Worm (Caenorhabditis elegans) whole organism, early embryonic: ENCODE measurements around the gene rab-39.

Source experiments
- B0310.2 ChIP-seq: sonication (generic microtip); optimal IDR thresholded peaks from 2 replicates; lab custom pipeline; 2016; ENCODE audit warnings: mild to moderate bottlenecking, missing genetic modification characterization, missing compliant biosample characterization
- F13C5.2 ChIP-seq: sonication (generic microtip); optimal IDR thresholded peaks from 2 replicates; lab custom pipeline; 2017; ENCODE audit warnings: mild to moderate bottlenecking, missing genetic modification characterization, inconsistent platforms, missing compliant biosample characterization
- aly-1 ChIP-seq: sonication (generic microtip); optimal IDR thresholded peaks from 2 replicates; lab custom pipeline; 2016; ENCODE audit warnings: missing genetic modification characterization, missing compliant biosample characterization
- ama-1 ChIP-seq: fragments of 150-350 bp; optimal IDR thresholded peaks from 2 replicates; lab custom pipeline; 2014
- ceh-13 ChIP-seq: fragments of 200-800 bp; sonication (Bioruptor generic); optimal IDR thresholded peaks from 2 replicates; lab custom pipeline; 2018; ENCODE audit warnings: mild to moderate bottlenecking, missing genetic modification characterization, missing compliant biosample characterization
- ceh-36 ChIP-seq: sonication (generic microtip); optimal IDR thresholded peaks from 2 replicates; lab custom pipeline; 2016; ENCODE audit warnings: missing genetic modification characterization, inconsistent platforms, missing compliant biosample characterization
- ets-7 ChIP-seq: sonication (generic microtip); optimal IDR thresholded peaks from 2 replicates; lab custom pipeline; 2016; ENCODE audit warnings: missing genotype, missing genetic modification characterization, missing compliant biosample characterization
- flt-1 ChIP-seq: fragments of 200-800 bp; sonication (Bioruptor generic); IDR thresholded peaks from 2 replicates; pipeline ENCODE4 v1.3.6; 2022; ENCODE audit warnings: missing genetic modification characterization, missing compliant biosample characterization
- hmbx-1 ChIP-seq: sonication (generic microtip); optimal IDR thresholded peaks from 2 replicates; lab custom pipeline; 2016; ENCODE audit warnings: mild to moderate bottlenecking, missing genetic modification characterization, missing compliant biosample characterization
- hmg-4 ChIP-seq: fragments of 200-800 bp; sonication (Bioruptor generic); optimal IDR thresholded peaks from 2 replicates; lab custom pipeline; 2018; ENCODE audit warnings: mild to moderate bottlenecking, missing genetic modification characterization, missing compliant biosample characterization
- hnd-1 ChIP-seq: sonication (generic microtip); optimal IDR thresholded peaks from 2 replicates; lab custom pipeline; 2016; ENCODE audit warnings: missing genetic modification characterization, missing compliant biosample characterization
- pes-1 ChIP-seq: fragments of 200-800 bp; sonication (Bioruptor generic); IDR thresholded peaks from 2 replicates; pipeline ENCODE4 v1.3.6; 2022; ENCODE audit warnings: missing genetic modification reagents, missing genetic modification characterization, missing compliant biosample characterization
- scrt-1 ChIP-seq: fragments of 200-800 bp; sonication (Bioruptor generic); IDR thresholded peaks from 2 replicates; pipeline ENCODE4 v1.3.6; 2022; ENCODE audit warnings: missing genetic modification characterization, missing compliant biosample characterization
- sea-1 ChIP-seq: fragments of 200-800 bp; sonication (Bioruptor generic); conservative IDR thresholded peaks from 2 replicates; pipeline ENCODE4 v1.3.6; 2022; ENCODE audit warnings: missing genetic modification characterization, missing compliant biosample characterization
- tbx-11 ChIP-seq: fragments of 200-800 bp; sonication (Bioruptor generic); IDR thresholded peaks from 2 replicates; pipeline ENCODE4 v1.3.6; 2022; ENCODE audit warnings: missing genetic modification characterization, missing compliant biosample characterization
- tbx-37 ChIP-seq: fragments of 200-800 bp; sonication (Bioruptor generic); conservative IDR thresholded peaks from 2 replicates; pipeline ENCODE4 v1.3.6; 2022; ENCODE audit warnings: missing genetic modification reagents, missing genetic modification characterization, missing compliant biosample characterization
- tra-4 ChIP-seq: sonication (generic microtip); optimal IDR thresholded peaks from 2 replicates; lab custom pipeline; 2017; ENCODE audit warnings: missing genetic modification characterization, missing compliant biosample characterization

Gene rab-39

ce11 chrII:9345116-9345515 is 22.4 kb upstream of the rab-39 start:
- TF ChIP-seq ama-1 (lab: Kevin White, UChicago) (no peak), tbx-11 (GFP tag; lab: Robert Waterston, UW) (no peak), tra-4 (tag; lab: Kevin White, UChicago) (no peak), hnd-1 (no peak), flt-1 (GFP tag; lab: Robert Waterston, UW) (no peak), B0310.2 (tag; lab: Kevin White, UChicago) (no peak)

ce11 chrII:9343955-9344354 is 21.2 kb upstream of the rab-39 start:
- TF ChIP-seq flt-1 (GFP tag; lab: Robert Waterston, UW) = no peak
- no peak for TF ChIP-seq B0310.2 (tag; lab: Kevin White, UChicago)
- TF ChIP-seq hmbx-1 (tag; lab: Kevin White, UChicago) = no peak
- no peak for TF ChIP-seq sea-1 (GFP tag; lab: Robert Waterston, UW)
- no peak for TF ChIP-seq hmg-4 (GFP tag; lab: Kevin White, UChicago)
- no peak for TF ChIP-seq ceh-13
- TF ChIP-seq ets-7 (tag; lab: Kevin White, UChicago) = no peak
- no peak for TF ChIP-seq ama-1 (lab: Kevin White, UChicago)
- no peak for TF ChIP-seq hnd-1
- no peak for TF ChIP-seq ceh-36 (tag; lab: Kevin White, UChicago)
- no peak for TF ChIP-seq pes-1 (GFP tag; lab: Robert Waterston, UW)
- no peak for TF ChIP-seq tbx-11 (GFP tag; lab: Robert Waterston, UW)
- no peak for TF ChIP-seq tbx-37 (GFP tag; lab: Robert Waterston, UW)
- no peak for TF ChIP-seq aly-1 (tag; lab: Kevin White, UChicago)
- TF ChIP-seq tra-4 (tag; lab: Kevin White, UChicago) = no peak

ce11 chrII:9338859-9339258 is 16.1 kb upstream of the rab-39 start, which contains the start of gene ttll-12:
TSS of gene ttll-12 (plus strand) at chrII:9338997.
- TF ChIP-seq hmbx-1 (tag; lab: Kevin White, UChicago) = no peak
- no peak for TF ChIP-seq B0310.2 (tag; lab: Kevin White, UChicago)
- TF ChIP-seq tbx-11 (GFP tag; lab: Robert Waterston, UW) = no peak
- TF ChIP-seq aly-1 (tag; lab: Kevin White, UChicago) = no peak
- no peak for TF ChIP-seq flt-1 (GFP tag; lab: Robert Waterston, UW)
- no peak for TF ChIP-seq ets-7 (tag; lab: Kevin White, UChicago)

- no peak for TF ChIP-seq aly-1 (tag; lab: Kevin White, UChicago)
- TF ChIP-seq ceh-13 = no peak
- TF ChIP-seq F13C5.2 (tag; lab: Kevin White, UChicago) = no peak
- no peak for TF ChIP-seq scrt-1 (GFP tag; lab: Robert Waterston, UW)
- no peak for TF ChIP-seq tbx-37 (GFP tag; lab: Robert Waterston, UW)
- TF ChIP-seq tbx-11 (GFP tag; lab: Robert Waterston, UW) = no peak
- TF ChIP-seq flt-1 (GFP tag; lab: Robert Waterston, UW) = no peak
- no peak for TF ChIP-seq hnd-1
- no peak for TF ChIP-seq hmbx-1 (tag; lab: Kevin White, UChicago)
- TF ChIP-seq ama-1 (lab: Kevin White, UChicago) = no peak
- TF ChIP-seq ets-7 (tag; lab: Kevin White, UChicago) = no peak
- no peak for TF ChIP-seq hmg-4 (GFP tag; lab: Kevin White, UChicago)
- TF ChIP-seq pes-1 (GFP tag; lab: Robert Waterston, UW) = no peak
- TF ChIP-seq sea-1 (GFP tag; lab: Robert Waterston, UW) = no peak
- TF ChIP-seq B0310.2 (tag; lab: Kevin White, UChicago) = no peak
Measured at ce11 chrII:9336651-9337050, 13.9 kb upstream of the rab-39 start.

ce11 chrII:9333714-9334113 is 11.0 kb upstream of the rab-39 start, which contains the start of gene scp-1:
TSS of gene scp-1 (plus strand) at chrII:9334014.
- no peak for TF ChIP-seq ceh-36 (tag; lab: Kevin White, UChicago)

ce11 chrII:9333034-9333433 is 10.3 kb upstream of the rab-39 start:
- TF ChIP-seq ama-1 (lab: Kevin White, UChicago) = no peak
- no peak for TF ChIP-seq tbx-11 (GFP tag; lab: Robert Waterston, UW)
- TF ChIP-seq flt-1 (GFP tag; lab: Robert Waterston, UW) = no peak
- TF ChIP-seq scrt-1 (GFP tag; lab: Robert Waterston, UW) = no peak
- no peak for TF ChIP-seq ceh-13
- TF ChIP-seq aly-1 (tag; lab: Kevin White, UChicago) = no peak
- TF ChIP-seq B0310.2 (tag; lab: Kevin White, UChicago) = no peak
- no peak for TF ChIP-seq hmg-4 (GFP tag; lab: Kevin White, UChicago)
- TF ChIP-seq hnd-1 = no peak
- no peak for TF ChIP-seq hmbx-1 (tag; lab: Kevin White, UChicago)
- no peak for TF ChIP-seq ceh-36 (tag; lab: Kevin White, UChicago)
- no peak for TF ChIP-seq pes-1 (GFP tag; lab: Robert Waterston, UW)
- TF ChIP-seq tbx-37 (GFP tag; lab: Robert Waterston, UW) = no peak

- no peak for TF ChIP-seq tra-4 (tag; lab: Kevin White, UChicago)
- no peak for TF ChIP-seq sea-1 (GFP tag; lab: Robert Waterston, UW)
- TF ChIP-seq flt-1 (GFP tag; lab: Robert Waterston, UW) = no peak
- TF ChIP-seq ama-1 (lab: Kevin White, UChicago) = no peak
- no peak for TF ChIP-seq hmg-4 (GFP tag; lab: Kevin White, UChicago)
- no peak for TF ChIP-seq tbx-11 (GFP tag; lab: Robert Waterston, UW)
- no peak for TF ChIP-seq F13C5.2 (tag; lab: Kevin White, UChicago)
- no peak for TF ChIP-seq B0310.2 (tag; lab: Kevin White, UChicago)
- TF ChIP-seq ets-7 (tag; lab: Kevin White, UChicago) = no peak
- no peak for TF ChIP-seq ceh-13
- no peak for TF ChIP-seq ceh-36 (tag; lab: Kevin White, UChicago)
Measured at ce11 chrII:9331343-9331742, 8.6 kb upstream of the rab-39 start, which contains the start of gene eif-3.F. TSS of gene eif-3.F (plus strand) at chrII:9331643.
